Fruit fly (Drosophila melanogaster) whole organism, embryonic: ENCODE data around the gene r2d2.

Experiments used
- CG11247 ChIP-seq: fragments of 200-800 bp; sonication (Bioruptor generic); IDR thresholded peaks from 2 replicates; pipeline ENCODE4 v1.3.6; 2022; ENCODE audit warnings: missing biosample characterization, missing genetic modification characterization
- CG13894 ChIP-seq: fragments of 200-800 bp; sonication (Bioruptor generic); optimal IDR thresholded peaks from 3 replicates; lab custom pipeline; 2018; ENCODE audit warnings: missing biosample characterization, mild to moderate bottlenecking, missing genetic modification characterization, moderate library complexity
- CG14014 ChIP-seq: fragments of 200-800 bp; sonication (Bioruptor generic); IDR thresholded peaks from 2 replicates; pipeline ENCODE4 v1.3.6; 2022; ENCODE audit warnings: missing biosample characterization, missing genetic modification characterization
- CG14050 ChIP-seq: fragments of 200-800 bp; sonication (Bioruptor generic); IDR thresholded peaks from 3 replicates; pipeline ENCODE4 v1.3.6; 2022; ENCODE audit warnings: missing biosample characterization, missing genetic modification characterization
- CG1603 ChIP-seq: fragments of 200-800 bp; sonication (Bioruptor generic); optimal IDR thresholded peaks from 2 replicates; lab custom pipeline; 2019; ENCODE audit warnings: missing biosample characterization, mild to moderate bottlenecking, missing genetic modification characterization, moderate library complexity
- CG16813 ChIP-seq: fragments of 200-800 bp; sonication (Bioruptor generic); IDR thresholded peaks from 3 replicates; pipeline ENCODE4 v1.3.6; 2022; ENCODE audit warnings: missing biosample characterization, missing genetic modification characterization; ENCODE audit not compliant: partially characterized antibody
- CG18599 ChIP-seq: fragments of 200-800 bp; sonication (Bioruptor generic); optimal IDR thresholded peaks from 3 replicates; lab custom pipeline; 2017; ENCODE audit warnings: missing biosample characterization, missing genetic modification characterization, mild to moderate bottlenecking, moderate library complexity, missing genetic modification reagents
- CG18619 ChIP-seq: fragments of 200-800 bp; sonication (Bioruptor generic); optimal IDR thresholded peaks from 3 replicates; lab custom pipeline; 2017; ENCODE audit warnings: missing biosample characterization, mild to moderate bottlenecking, missing genetic modification characterization
- CG30020 ChIP-seq: fragments of 200-800 bp; optimal IDR thresholded peaks from 2 replicates; lab custom pipeline; 2019; ENCODE audit warnings: missing biosample characterization, mild to moderate bottlenecking, missing genetic modification characterization, moderate library complexity
- CG31441 ChIP-seq: fragments of 200-800 bp; sonication (Bioruptor generic); IDR thresholded peaks from 2 replicates; pipeline ENCODE4 v1.3.6; 2022; ENCODE audit warnings: missing biosample characterization, missing genetic modification characterization
- CG32532 ChIP-seq: fragments of 200-800 bp; sonication (Bioruptor generic); IDR thresholded peaks from 2 replicates; pipeline ENCODE4 v1.3.6; 2022; ENCODE audit warnings: missing biosample characterization, missing genetic modification characterization
- CG33213 ChIP-seq: fragments of 200-800 bp; sonication (Bioruptor generic); optimal IDR thresholded peaks from 3 replicates; lab custom pipeline; 2016; ENCODE audit warnings: missing biosample characterization, missing genetic modification characterization
- CG33557 ChIP-seq: fragments of 200-800 bp; sonication (Bioruptor generic); optimal IDR thresholded peaks from 2 replicates; lab custom pipeline; 2019; ENCODE audit warnings: missing biosample characterization, mild to moderate bottlenecking, missing genetic modification characterization, moderate library complexity
- CG34224 ChIP-seq: fragments of 200-800 bp; sonication (Bioruptor generic); IDR thresholded peaks from 3 replicates; pipeline ENCODE4 v1.3.6; 2022; ENCODE audit warnings: missing biosample characterization, missing genetic modification characterization; ENCODE audit not compliant: partially characterized antibody
- CG4730 ChIP-seq: fragments of 200-800 bp; sonication (Bioruptor generic); IDR thresholded peaks from 2 replicates; pipeline ENCODE4 v1.3.6; 2022; ENCODE audit warnings: missing biosample characterization, missing genetic modification characterization
- CG6272 ChIP-seq: fragments of 200-800 bp; sonication (Bioruptor generic); IDR thresholded peaks from 2 replicates; pipeline ENCODE4 v1.3.6; 2022; ENCODE audit warnings: missing biosample characterization, missing genetic modification characterization
- CoRest ChIP-seq: fragments of 200-800 bp; sonication (Bioruptor generic); optimal IDR thresholded peaks from 3 replicates; lab custom pipeline; 2018; ENCODE audit warnings: missing biosample characterization, mild to moderate bottlenecking, missing genetic modification characterization, moderate library complexity
- Fer2 ChIP-seq: fragments of 200-800 bp; sonication (Bioruptor generic); optimal IDR thresholded peaks from 2 replicates; lab custom pipeline; 2018; ENCODE audit warnings: missing biosample characterization, mild to moderate bottlenecking, missing genetic modification characterization, moderate library complexity
- HLHmδ ChIP-seq: fragments of 200-800 bp; sonication (Bioruptor generic); optimal IDR thresholded peaks from 2 replicates; lab custom pipeline; 2018; ENCODE audit warnings: missing biosample characterization, mild to moderate bottlenecking, missing genetic modification characterization, moderate library complexity
- HmgD ChIP-seq: fragments of 200-800 bp; sonication (Bioruptor generic); optimal IDR thresholded peaks from 3 replicates; lab custom pipeline; 2016; ENCODE audit warnings: missing biosample characterization, missing genetic modification characterization
- MBD-R2 ChIP-seq: fragments of 200-800 bp; sonication (Bioruptor generic); IDR thresholded peaks from 2 replicates; pipeline ENCODE4 v1.3.6; 2022; ENCODE audit warnings: missing biosample characterization, missing genetic modification characterization
- MTF-1 ChIP-seq: fragments of 200-800 bp; sonication (Bioruptor generic); optimal IDR thresholded peaks from 2 replicates; lab custom pipeline; 2018; ENCODE audit warnings: missing biosample characterization, mild to moderate bottlenecking, missing genetic modification characterization, borderline replicate concordance
- Nf-YB ChIP-seq: fragments of 200-800 bp; sonication (Bioruptor generic); optimal IDR thresholded peaks from 3 replicates; lab custom pipeline; 2019; ENCODE audit warnings: missing biosample characterization, mild to moderate bottlenecking, missing genetic modification characterization, moderate library complexity
- Optix ChIP-seq: fragments of 200-800 bp; sonication (Bioruptor generic); IDR thresholded peaks from 3 replicates; pipeline ENCODE4 v1.3.6; 2022; ENCODE audit warnings: missing biosample characterization, missing genetic modification characterization
- Trl ChIP-seq, 3 experiments: fragments of >200 bp in 2 of 3; fragments of 200-800 bp in 1 of 3; sonication (Bioruptor generic) in 1 of 3; optimal IDR thresholded peaks; 2 replicates in 1 of 3; 3 replicates in 2 of 3; lab custom pipeline; 2016 to 2017; ENCODE audit warnings: missing biosample characterization in 1 of 3, missing genetic modification characterization in 1 of 3
- YL-1 ChIP-seq: fragments of 200-800 bp; sonication (Bioruptor generic); optimal IDR thresholded peaks from 3 replicates; lab custom pipeline; 2017; ENCODE audit warnings: missing biosample characterization, mild to moderate bottlenecking, missing genetic modification characterization
- ci ChIP-seq: fragments of 200-800 bp; sonication (Bioruptor generic); IDR thresholded peaks from 3 replicates; pipeline ENCODE4 v1.3.6; 2022; ENCODE audit warnings: missing biosample characterization, missing genetic modification characterization
- crol ChIP-seq: fragments of 200-800 bp; sonication (Bioruptor generic); IDR thresholded peaks from 2 replicates; pipeline ENCODE4 v1.3.6; 2022; ENCODE audit warnings: missing biosample characterization, missing genetic modification characterization
- dan ChIP-seq: fragments of 200-800 bp; sonication (Bioruptor generic); IDR thresholded peaks from 2 replicates; pipeline ENCODE4 v1.3.6; 2022; ENCODE audit warnings: missing biosample characterization, missing genetic modification characterization
- dmrt99B ChIP-seq: fragments of 200-800 bp; sonication (Bioruptor generic); optimal IDR thresholded peaks from 2 replicates; lab custom pipeline; 2018; ENCODE audit warnings: missing biosample characterization, mild to moderate bottlenecking, missing genetic modification characterization, moderate library complexity
- exex ChIP-seq: fragments of 200-800 bp; sonication (Bioruptor generic); optimal IDR thresholded peaks from 4 replicates; lab custom pipeline; 2018; ENCODE audit warnings: missing biosample characterization, mild to moderate bottlenecking, missing genetic modification characterization, moderate library complexity
- ftz-f1 ChIP-seq: fragments of 200-800 bp; sonication (Bioruptor generic); optimal IDR thresholded peaks from 2 replicates; lab custom pipeline; 2016; ENCODE audit warnings: missing biosample characterization, missing genetic modification characterization
- insv ChIP-seq, 2 experiments: fragments of 200-800 bp; sonication (Bioruptor generic); optimal IDR thresholded peaks; 3 replicates each; lab custom pipeline; 2016 to 2018; ENCODE audit warnings: missing biosample characterization in 2 of 2, missing genetic modification characterization in 2 of 2
- kah ChIP-seq: fragments of 200-800 bp; sonication (Bioruptor generic); optimal IDR thresholded peaks from 2 replicates; lab custom pipeline; 2018; ENCODE audit warnings: missing biosample characterization, mild to moderate bottlenecking, missing genetic modification characterization
- kni ChIP-seq: fragments of 200-800 bp; sonication (Bioruptor generic); optimal IDR thresholded peaks from 3 replicates; lab custom pipeline; 2017; ENCODE audit warnings: mild to moderate bottlenecking, missing biosample characterization, missing genetic modification reagents, missing genetic modification characterization
- nerfin-1 ChIP-seq: fragments of 200-800 bp; sonication (Bioruptor generic); optimal IDR thresholded peaks from 3 replicates; lab custom pipeline; 2019; ENCODE audit warnings: missing biosample characterization, mild to moderate bottlenecking, missing genetic modification characterization, moderate library complexity
- nom ChIP-seq: fragments of 200-800 bp; sonication (Bioruptor generic); optimal IDR thresholded peaks from 2 replicates; lab custom pipeline; 2017; ENCODE audit warnings: missing biosample characterization, missing genetic modification characterization, mild to moderate bottlenecking, moderate library complexity, missing genetic modification reagents
- oc ChIP-seq: fragments of 200-800 bp; sonication (Bioruptor generic); optimal IDR thresholded peaks from 2 replicates; lab custom pipeline; 2018; ENCODE audit warnings: missing biosample characterization, mild to moderate bottlenecking, missing genetic modification characterization, moderate library complexity
- org-1 ChIP-seq: fragments of 200-800 bp; sonication (Bioruptor generic); optimal IDR thresholded peaks from 2 replicates; lab custom pipeline; 2017; ENCODE audit warnings: missing biosample characterization, missing genetic modification characterization
- otp ChIP-seq: fragments of 200-800 bp; sonication (Bioruptor generic); IDR thresholded peaks from 3 replicates; pipeline ENCODE4, ENCODE4 v1.3.6; 2022; ENCODE audit warnings: missing biosample characterization, missing genetic modification characterization
- pho ChIP-seq: fragments of 200-800 bp; sonication (Bioruptor generic); optimal IDR thresholded peaks from 2 replicates; lab custom pipeline; 2016; ENCODE audit warnings: missing biosample characterization, missing genetic modification characterization
- row ChIP-seq: fragments of 200-800 bp; sonication (Bioruptor generic); IDR thresholded peaks from 3 replicates; pipeline ENCODE4 v1.3.6; 2022; ENCODE audit warnings: missing biosample characterization, missing genetic modification characterization
- schlank ChIP-seq: fragments of 200-800 bp; sonication (Bioruptor generic); optimal IDR thresholded peaks from 2 replicates; lab custom pipeline; 2018; ENCODE audit warnings: missing biosample characterization, mild to moderate bottlenecking, missing genetic modification characterization
- sr ChIP-seq: fragments of 200-800 bp; sonication (Bioruptor generic); IDR thresholded peaks from 3 replicates; pipeline ENCODE4 v1.3.6; 2022; ENCODE audit warnings: missing biosample characterization, missing genetic modification characterization
- yki ChIP-seq: fragments of >200 bp; optimal IDR thresholded peaks from 3 replicates; lab custom pipeline; 2018

The r2d2 gene

dm6 chr2L:7827045-7828004 is 27.4 kb downstream of the r2d2 start, which contains the start of the genes Rack1 and mts (continued):
- TF ChIP-seq row (GFP tag; lab: Robert Waterston, UW) (peak; percentile 51; the same call in 2 of the 3 replicates), sr (GFP tag; lab: Robert Waterston, UW) (peak; percentile 83), Optix (peak; percentile 57; the same call in 2 of the 3 replicates), nom (GFP tag; lab: Kevin White, UChicago) (peak; percentile 89), CG33213 (GFP tag; lab: Kevin White, UChicago) (peak; percentile 81), oc (tag; lab: Kevin White, UChicago) (no peak), CG14050 (peak; percentile 73)

dm6 chr2L:7828231-7828630 is 28.3 kb downstream of the r2d2 start:
- TF ChIP-seq MBD-R2 (GFP tag; lab: Robert Waterston, UW) (peak; percentile 30; the same call in 1 of the 2 replicates), YL-1 (GFP tag; lab: Kevin White, UChicago) (peak; percentile 97), kni (GFP tag; lab: Kevin White, UChicago) (peak; percentile 55), CG13894 (peak; percentile 28), CG33557 (GFP tag; lab: Kevin White, UChicago) (peak; percentile 46), CG16813 (GFP tag; lab: Robert Waterston, UW) (peak; percentile 56; the same call in 1 of the 3 replicates), nerfin-1 (tag; lab: Kevin White, UChicago) (peak; percentile 100), Trl (optimal IDR thresholded peaks at IDR 0.05; lab: Kevin White, UChicago) (peak in 1 of 2 experiments; percentile 72), Trl (GFP tag; optimal IDR thresholded peaks at IDR 0.05; lab: Kevin White, UChicago) (no peak), org-1 (GFP tag; lab: Kevin White, UChicago) (no peak), kah (GFP tag; lab: Kevin White, UChicago) (peak; percentile 1), CG4730 (no peak), HmgD (GFP tag; lab: Kevin White, UChicago) (peak; percentile 45), CG18599 (GFP tag; lab: Kevin White, UChicago) (peak; percentile 42), CG6272 (GFP tag; lab: Robert Waterston, UW) (peak; percentile 41; the same call in 1 of the 2 replicates), ci (GFP tag; lab: Robert Waterston, UW) (peak; percentile 75), MTF-1 (GFP tag; lab: Kevin White, UChicago) (peak; percentile 16), dmrt99B (peak; percentile 22), CG34224 (GFP tag; lab: Robert Waterston, UW) (0 out of 3 replicates have a peak, but pooled peaks have one; percentile 35), ftz-f1 (GFP tag; lab: Kevin White, UChicago) (peak; percentile 51), CG1603 (tag; lab: Kevin White, UChicago) (peak; percentile 17), insv (GFP tag; optimal IDR thresholded peaks at IDR 0.05; lab: Kevin White, UChicago) (peak in 1 of 2 experiments; percentile 62), pho (GFP tag; lab: Kevin White, UChicago) (peak; percentile 26), CG30020 (tag; lab: Kevin White, UChicago) (peak; percentile 19), CG14014 (GFP tag; lab: Robert Waterston, UW) (0 out of 2 replicates have a peak, but pooled peaks have one; percentile 27), exex (tag; lab: Kevin White, UChicago) (peak; percentile 26), HLHmδ (peak; percentile 52), dan (no peak), nom (GFP tag; lab: Kevin White, UChicago) (peak; percentile 48), Nf-YB (GFP tag; lab: Kevin White, UChicago) (peak; percentile 49), Fer2 (no peak), schlank (tag; lab: Kevin White, UChicago) (peak; percentile 2), CG18619 (GFP tag; lab: Kevin White, UChicago) (peak; percentile 19), yki (lab: Kevin White, UChicago) (peak; percentile 27), otp (GFP tag; lab: Robert Waterston, UW) (0 out of 3 replicates have a peak, but pooled peaks have one; percentile 23), CG32532 (peak; percentile 42; the same call in 1 of the 2 replicates), CG31441 (GFP tag; lab: Robert Waterston, UW) (no peak), crol (GFP tag; lab: Robert Waterston, UW) (peak; percentile 64), CG11247 (no peak; the same call in 1 of the 2 replicates), CoRest (tag; lab: Kevin White, UChicago) (peak; percentile 16)
